Fruit fly (Drosophila melanogaster): ENCODE results near the gene CG8837.

Gene CG8837

dm6 chr2L:3356790-3357696 lies 37.0 kb downstream of the CG8837 start, which contains the start of gene CG8838:
CG8838 (plus strand) TSS chr2L:3357646.
- no peak for TF ChIP-seq gl (tag; optimal IDR thresholded peaks at IDR 0.05)
- no peak for TF ChIP-seq Pif1A (GFP tag; optimal IDR thresholded peaks at IDR 0.05)
- no peak for TF ChIP-seq CG17806 (tag; optimal IDR thresholded peaks at IDR 0.05)
- TF ChIP-seq CG10348 (GFP tag; IDR thresholded peaks at IDR 0.05), result no peak
- TF ChIP-seq CG15710 (tag; optimal IDR thresholded peaks at IDR 0.05), result no peak
- TF ChIP-seq CG32121 (GFP tag; IDR thresholded peaks at IDR 0.05), result no peak
- no peak for TF ChIP-seq CG14655 (GFP tag; optimal IDR thresholded peaks at IDR 0.05)
- no peak for TF ChIP-seq CG4496 (GFP tag; IDR thresholded peaks at IDR 0.05)
- TF ChIP-seq CG9948 (tag; optimal IDR thresholded peaks at IDR 0.05), result no peak

dm6 chr2L:3361821-3362220 lies 41.8 kb downstream of the CG8837 start:
- TF ChIP-seq CG32121 (GFP tag; IDR thresholded peaks at IDR 0.05) (no peak), CG12605 (GFP tag; IDR thresholded peaks at IDR 0.05) (no peak), Pif1B (GFP tag; optimal IDR thresholded peaks at IDR 0.05) (no peak), D1 (tag; optimal IDR thresholded peaks at IDR 0.05) (no peak), CG13204 (GFP tag; optimal IDR thresholded peaks at IDR 0.05) (no peak), CG8301 (tag; optimal IDR thresholded peaks at IDR 0.05) (no peak), gl (tag; optimal IDR thresholded peaks at IDR 0.05) (no peak), CG8159 (tag; optimal IDR thresholded peaks at IDR 0.05) (no peak), rn (GFP tag; IDR thresholded peaks at IDR 0.05) (no peak), CG9948 (tag; optimal IDR thresholded peaks at IDR 0.05) (no peak), CG17806 (tag; optimal IDR thresholded peaks at IDR 0.05) (no peak), CG15710 (tag; optimal IDR thresholded peaks at IDR 0.05) (no peak)

- TF ChIP-seq CG10348 (GFP tag; IDR thresholded peaks at IDR 0.05) (no peak), Pif1A (GFP tag; optimal IDR thresholded peaks at IDR 0.05) (no peak), CG14655 (GFP tag; optimal IDR thresholded peaks at IDR 0.05) (no peak)
These were observed 46.1 kb downstream of the CG8837 start for dm6 chr2L:3366043-3366679.

dm6 chr2L:3368425-3368824 lies 48.4 kb downstream of the CG8837 start:
- TF ChIP-seq rn (GFP tag; IDR thresholded peaks at IDR 0.05) (no peak), CG9948 (tag; optimal IDR thresholded peaks at IDR 0.05) (no peak), D1 (tag; optimal IDR thresholded peaks at IDR 0.05) (no peak), Pif1A (GFP tag; optimal IDR thresholded peaks at IDR 0.05) (no peak)

dm6 chr2L:3369083-3369653 lies 49.1 kb downstream of the CG8837 start:
- TF ChIP-seq CG34367 (tag; optimal IDR thresholded peaks at IDR 0.05) (no peak), CG15710 (tag; optimal IDR thresholded peaks at IDR 0.05) (no peak), D1 (tag; optimal IDR thresholded peaks at IDR 0.05) (no peak), Ets98B (GFP tag; IDR thresholded peaks at IDR 0.05) (no peak), CG10348 (GFP tag; IDR thresholded peaks at IDR 0.05) (no peak), CG12605 (GFP tag; IDR thresholded peaks at IDR 0.05) (no peak), CG8301 (tag; optimal IDR thresholded peaks at IDR 0.05) (no peak), Pif1A (GFP tag; optimal IDR thresholded peaks at IDR 0.05) (no peak), CG32121 (GFP tag; IDR thresholded peaks at IDR 0.05) (no peak), gl (tag; optimal IDR thresholded peaks at IDR 0.05) (no peak), CG13204 (GFP tag; optimal IDR thresholded peaks at IDR 0.05) (no peak), EcR (GFP tag; optimal IDR thresholded peaks at IDR 0.05) (no peak), CG8159 (tag; optimal IDR thresholded peaks at IDR 0.05) (no peak), CG4496 (GFP tag; IDR thresholded peaks at IDR 0.05) (no peak), rn (GFP tag; IDR thresholded peaks at IDR 0.05) (no peak), Snoo (tag; optimal IDR thresholded peaks at IDR 0.05) (no peak), CG14655 (GFP tag; optimal IDR thresholded peaks at IDR 0.05) (no peak), fd96Ca (GFP tag; IDR thresholded peaks at IDR 0.05) (no peak), Pif1B (GFP tag; optimal IDR thresholded peaks at IDR 0.05) (no peak), CG9948 (tag; optimal IDR thresholded peaks at IDR 0.05) (no peak)

dm6 chr2L:3369822-3370221 lies 49.8 kb downstream of the CG8837 start:
- no peak for TF ChIP-seq D1 (tag; optimal IDR thresholded peaks at IDR 0.05)
- TF ChIP-seq CG9948 (tag; optimal IDR thresholded peaks at IDR 0.05), result no peak
- TF ChIP-seq EcR (GFP tag; optimal IDR thresholded peaks at IDR 0.05), result peak; percentile 42

- no peak for TF ChIP-seq CG34367 (tag; optimal IDR thresholded peaks at IDR 0.05)
- TF ChIP-seq rn (GFP tag; IDR thresholded peaks at IDR 0.05), result no peak
- TF ChIP-seq gl (tag; optimal IDR thresholded peaks at IDR 0.05), result no peak
- TF ChIP-seq CG15710 (tag; optimal IDR thresholded peaks at IDR 0.05), result no peak
- no peak for TF ChIP-seq CG12605 (GFP tag; IDR thresholded peaks at IDR 0.05)
These were observed 50.9 kb downstream of the CG8837 start for dm6 chr2L:3370920-3371319.

Measured in whole organism, pupa.